Worm (Caenorhabditis elegans) whole organism, early embryonic: ENCODE measurements around the gene C10E2.2.
A peak's percentile ranks its signal among the peaks of the same experiment; 100 is the strongest.

Experiments
- B0310.2 ChIP-seq: sonication (generic microtip); optimal IDR thresholded peaks from 2 replicates; lab custom pipeline; 2016; ENCODE audit warnings: mild to moderate bottlenecking, missing genetic modification characterization, missing compliant biosample characterization
- F13C5.2 ChIP-seq: sonication (generic microtip); optimal IDR thresholded peaks from 2 replicates; lab custom pipeline; 2017; ENCODE audit warnings: mild to moderate bottlenecking, missing genetic modification characterization, inconsistent platforms, missing compliant biosample characterization
- aly-1 ChIP-seq: sonication (generic microtip); optimal IDR thresholded peaks from 2 replicates; lab custom pipeline; 2016; ENCODE audit warnings: missing genetic modification characterization, missing compliant biosample characterization
- ama-1 ChIP-seq: fragments of 150-350 bp; optimal IDR thresholded peaks from 2 replicates; lab custom pipeline; 2014
- ceh-13 ChIP-seq: fragments of 200-800 bp; sonication (Bioruptor generic); optimal IDR thresholded peaks from 2 replicates; lab custom pipeline; 2018; ENCODE audit warnings: mild to moderate bottlenecking, missing genetic modification characterization, missing compliant biosample characterization
- ceh-36 ChIP-seq: sonication (generic microtip); optimal IDR thresholded peaks from 2 replicates; lab custom pipeline; 2016; ENCODE audit warnings: missing genetic modification characterization, inconsistent platforms, missing compliant biosample characterization
- ets-7 ChIP-seq: sonication (generic microtip); optimal IDR thresholded peaks from 2 replicates; lab custom pipeline; 2016; ENCODE audit warnings: missing genotype, missing genetic modification characterization, missing compliant biosample characterization
- flt-1 ChIP-seq: fragments of 200-800 bp; sonication (Bioruptor generic); IDR thresholded peaks from 2 replicates; pipeline ENCODE4 v1.3.6; 2022; ENCODE audit warnings: missing genetic modification characterization, missing compliant biosample characterization
- hmbx-1 ChIP-seq: sonication (generic microtip); optimal IDR thresholded peaks from 2 replicates; lab custom pipeline; 2016; ENCODE audit warnings: mild to moderate bottlenecking, missing genetic modification characterization, missing compliant biosample characterization
- hmg-4 ChIP-seq: fragments of 200-800 bp; sonication (Bioruptor generic); optimal IDR thresholded peaks from 2 replicates; lab custom pipeline; 2018; ENCODE audit warnings: mild to moderate bottlenecking, missing genetic modification characterization, missing compliant biosample characterization
- hnd-1 ChIP-seq: sonication (generic microtip); optimal IDR thresholded peaks from 2 replicates; lab custom pipeline; 2016; ENCODE audit warnings: missing genetic modification characterization, missing compliant biosample characterization
- pes-1 ChIP-seq: fragments of 200-800 bp; sonication (Bioruptor generic); IDR thresholded peaks from 2 replicates; pipeline ENCODE4 v1.3.6; 2022; ENCODE audit warnings: missing genetic modification reagents, missing genetic modification characterization, missing compliant biosample characterization
- scrt-1 ChIP-seq: fragments of 200-800 bp; sonication (Bioruptor generic); IDR thresholded peaks from 2 replicates; pipeline ENCODE4 v1.3.6; 2022; ENCODE audit warnings: missing genetic modification characterization, missing compliant biosample characterization
- sea-1 ChIP-seq: fragments of 200-800 bp; sonication (Bioruptor generic); conservative IDR thresholded peaks from 2 replicates; pipeline ENCODE4 v1.3.6; 2022; ENCODE audit warnings: missing genetic modification characterization, missing compliant biosample characterization
- tbx-11 ChIP-seq: fragments of 200-800 bp; sonication (Bioruptor generic); IDR thresholded peaks from 2 replicates; pipeline ENCODE4 v1.3.6; 2022; ENCODE audit warnings: missing genetic modification characterization, missing compliant biosample characterization
- tbx-37 ChIP-seq: fragments of 200-800 bp; sonication (Bioruptor generic); conservative IDR thresholded peaks from 2 replicates; pipeline ENCODE4 v1.3.6; 2022; ENCODE audit warnings: missing genetic modification reagents, missing genetic modification characterization, missing compliant biosample characterization
- tra-4 ChIP-seq: sonication (generic microtip); optimal IDR thresholded peaks from 2 replicates; lab custom pipeline; 2017; ENCODE audit warnings: missing genetic modification characterization, missing compliant biosample characterization

C10E2.2 gene

ce11 chrX:16721930-16722329, 23.1 kb upstream of the C10E2.2 start:
- TF ChIP-seq tbx-37 (GFP tag; lab: Robert Waterston, UW) (no peak), hnd-1 (tag; lab: Kevin White, UChicago) (no peak), ceh-36 (tag; lab: Kevin White, UChicago) (no peak), ama-1 (no peak), hmbx-1 (tag; lab: Kevin White, UChicago) (no peak), tbx-11 (GFP tag; lab: Robert Waterston, UW) (no peak), ceh-13 (GFP tag; lab: Kevin White, UChicago) (no peak), B0310.2 (no peak), aly-1 (no peak), ets-7 (tag; lab: Kevin White, UChicago) (no peak), F13C5.2 (tag; lab: Kevin White, UChicago) (no peak), pes-1 (no peak), sea-1 (GFP tag; lab: Robert Waterston, UW) (no peak), hmg-4 (GFP tag; lab: Kevin White, UChicago) (no peak), tra-4 (tag; lab: Kevin White, UChicago) (no peak), flt-1 (GFP tag; lab: Robert Waterston, UW) (no peak), scrt-1 (GFP tag; lab: Robert Waterston, UW) (no peak)

- TF ChIP-seq tbx-11 (GFP tag; lab: Robert Waterston, UW) = no peak
- TF ChIP-seq ceh-36 (tag; lab: Kevin White, UChicago) = no peak
- TF ChIP-seq hmbx-1 (tag; lab: Kevin White, UChicago) = no peak
- no peak for TF ChIP-seq sea-1 (GFP tag; lab: Robert Waterston, UW)
- TF ChIP-seq ama-1 = no peak
- no peak for TF ChIP-seq flt-1 (GFP tag; lab: Robert Waterston, UW)
- no peak for TF ChIP-seq tra-4 (tag; lab: Kevin White, UChicago)
- no peak for TF ChIP-seq hmg-4 (GFP tag; lab: Kevin White, UChicago)
- no peak for TF ChIP-seq aly-1
- TF ChIP-seq tbx-37 (GFP tag; lab: Robert Waterston, UW) = no peak
- no peak for TF ChIP-seq hnd-1 (tag; lab: Kevin White, UChicago)
- TF ChIP-seq ets-7 (tag; lab: Kevin White, UChicago) = no peak
These were observed 20.1 kb upstream of the C10E2.2 start for ce11 chrX:16724954-16725353.

DNA sequence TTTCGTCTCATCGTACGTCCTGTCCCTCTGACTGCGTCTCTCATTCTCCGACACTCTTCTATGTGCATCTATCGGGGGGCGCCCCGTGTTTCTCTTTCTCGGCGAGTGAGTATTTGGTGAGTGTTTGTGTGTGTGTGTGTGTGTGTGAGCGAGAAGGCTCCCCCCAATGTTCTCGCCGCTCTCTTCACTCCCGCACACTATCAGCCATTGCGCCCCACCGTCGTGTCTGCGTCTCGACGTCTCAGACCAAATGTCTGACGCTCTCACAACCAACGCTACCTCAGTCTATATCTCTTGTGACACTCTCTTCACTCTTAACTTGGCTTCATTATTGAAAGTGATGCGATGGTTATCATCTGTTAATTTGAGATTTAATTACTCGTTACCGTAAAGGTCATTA, 18.2 kb upstream of the C10E2.2 start:
- TF ChIP-seq ama-1 = no peak
- no peak for TF ChIP-seq ceh-13 (GFP tag; lab: Kevin White, UChicago)
- no peak for TF ChIP-seq tbx-11 (GFP tag; lab: Robert Waterston, UW)
- peak; percentile 89 for TF ChIP-seq hmg-4 (GFP tag; lab: Kevin White, UChicago)
- peak; percentile 27 for TF ChIP-seq aly-1
- no peak for TF ChIP-seq hnd-1 (tag; lab: Kevin White, UChicago)
- peak; percentile 8 for TF ChIP-seq ceh-36 (tag; lab: Kevin White, UChicago)
- TF ChIP-seq hmbx-1 (tag; lab: Kevin White, UChicago) = no peak
- peak; percentile 24; the same call in 1 of the 2 replicates for TF ChIP-seq flt-1 (GFP tag; lab: Robert Waterston, UW)
- TF ChIP-seq B0310.2 = no peak
- TF ChIP-seq scrt-1 (GFP tag; lab: Robert Waterston, UW) = no peak
- TF ChIP-seq F13C5.2 (tag; lab: Kevin White, UChicago) = peak; percentile 74
- no peak for TF ChIP-seq tra-4 (tag; lab: Kevin White, UChicago)
- 0 out of 2 replicates have a peak, but pooled peaks have one; percentile 38 for TF ChIP-seq tbx-37 (GFP tag; lab: Robert Waterston, UW)
- peak; percentile 58 for TF ChIP-seq pes-1
- no peak for TF ChIP-seq ets-7 (tag; lab: Kevin White, UChicago)
- TF ChIP-seq sea-1 (GFP tag; lab: Robert Waterston, UW) = no peak

ce11 chrX:16729259-16729658, 15.8 kb upstream of the C10E2.2 start, which contains the start of gene hda-4:
TSS of gene hda-4 (plus strand) at chrX:16729559.
- TF ChIP-seq ceh-13 (GFP tag; lab: Kevin White, UChicago) (no peak), flt-1 (GFP tag; lab: Robert Waterston, UW) (no peak), tbx-11 (GFP tag; lab: Robert Waterston, UW) (no peak), sea-1 (GFP tag; lab: Robert Waterston, UW) (no peak), hmg-4 (GFP tag; lab: Kevin White, UChicago) (no peak), F13C5.2 (tag; lab: Kevin White, UChicago) (no peak), B0310.2 (no peak)

- TF ChIP-seq flt-1 (GFP tag; lab: Robert Waterston, UW) = no peak
- TF ChIP-seq pes-1 = no peak
- no peak for TF ChIP-seq tra-4 (tag; lab: Kevin White, UChicago)
- no peak for TF ChIP-seq scrt-1 (GFP tag; lab: Robert Waterston, UW)
- TF ChIP-seq ama-1 = no peak
- no peak for TF ChIP-seq sea-1 (GFP tag; lab: Robert Waterston, UW)
- TF ChIP-seq hnd-1 (tag; lab: Kevin White, UChicago) = no peak
- TF ChIP-seq ets-7 (tag; lab: Kevin White, UChicago) = no peak
- TF ChIP-seq hmg-4 (GFP tag; lab: Kevin White, UChicago) = no peak
- TF ChIP-seq aly-1 = no peak
These were observed 13.9 kb upstream of the C10E2.2 start for ce11 chrX:16731167-16731566.

DNA sequence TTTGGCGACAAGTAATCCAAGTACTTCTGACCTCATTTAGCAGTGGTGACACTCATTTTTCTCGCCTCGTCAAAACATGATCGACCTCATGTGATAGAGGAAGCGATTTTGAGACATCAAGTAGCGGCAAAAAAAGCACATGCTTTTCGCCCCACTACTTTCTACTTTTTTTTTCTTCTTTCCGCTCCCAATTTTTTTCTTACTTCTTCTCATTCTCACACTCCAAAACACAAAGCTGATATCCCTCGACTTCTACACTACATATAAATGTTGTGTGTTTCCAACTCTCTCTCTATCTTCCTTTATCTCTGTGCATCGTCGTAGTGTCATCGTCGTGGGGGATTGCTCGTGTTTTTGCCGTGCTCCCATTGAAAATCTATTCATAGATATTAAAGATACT, 12.8 kb upstream of the C10E2.2 start:
- TF ChIP-seq B0310.2 (no peak), F13C5.2 (tag; lab: Kevin White, UChicago) (no peak), tra-4 (tag; lab: Kevin White, UChicago) (no peak), scrt-1 (GFP tag; lab: Robert Waterston, UW) (no peak), ceh-36 (tag; lab: Kevin White, UChicago) (no peak), sea-1 (GFP tag; lab: Robert Waterston, UW) (no peak), hmg-4 (GFP tag; lab: Kevin White, UChicago) (no peak), tbx-37 (GFP tag; lab: Robert Waterston, UW) (no peak), hnd-1 (tag; lab: Kevin White, UChicago) (no peak), ceh-13 (GFP tag; lab: Kevin White, UChicago) (no peak), ets-7 (tag; lab: Kevin White, UChicago) (no peak), hmbx-1 (tag; lab: Kevin White, UChicago) (no peak), ama-1 (no peak)

ce11 chrX:16733411-16733810, 11.6 kb upstream of the C10E2.2 start:
- TF ChIP-seq F13C5.2 (tag; lab: Kevin White, UChicago) (no peak), ceh-13 (GFP tag; lab: Kevin White, UChicago) (no peak), ceh-36 (tag; lab: Kevin White, UChicago) (no peak), scrt-1 (GFP tag; lab: Robert Waterston, UW) (no peak), hnd-1 (tag; lab: Kevin White, UChicago) (no peak), tbx-37 (GFP tag; lab: Robert Waterston, UW) (no peak), ama-1 (no peak), aly-1 (no peak), pes-1 (no peak), ets-7 (tag; lab: Kevin White, UChicago) (no peak), tra-4 (tag; lab: Kevin White, UChicago) (no peak)
